Worm (Caenorhabditis elegans): Measurements from ENCODE around the gene rad-23.

The rad-23 gene

DNA sequence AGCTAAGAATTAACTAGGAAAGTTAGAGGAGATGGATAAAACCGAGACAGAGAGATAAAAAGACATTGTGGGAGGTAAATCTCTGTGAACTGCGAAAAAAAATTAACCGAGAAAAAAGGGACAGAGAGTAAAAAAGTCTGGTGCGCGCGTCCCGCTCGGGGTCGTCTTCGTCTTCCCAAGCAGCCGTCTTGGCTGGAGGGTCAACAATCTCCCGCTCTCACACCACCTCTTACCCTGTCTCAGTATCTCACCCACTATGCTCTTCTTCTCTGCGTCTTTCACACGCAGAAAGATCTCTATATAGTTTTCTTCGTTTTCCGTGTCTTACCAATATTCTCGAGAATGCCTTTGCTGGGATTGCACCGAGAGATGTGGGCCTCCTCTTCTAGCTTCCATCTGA, 19.8 kb downstream of the rad-23 start (continued):
- no peak for TF ChIP-seq mbf-1 (tag; optimal IDR thresholded peaks at IDR 0.05)
- TF ChIP-seq blmp-1 (tag; optimal IDR thresholded peaks at IDR 0.05; ENCODE audit: insufficient read depth): peak; percentile 44
- no peak for TF ChIP-seq nhr-23 (tag; optimal IDR thresholded peaks at IDR 0.05)
- TF ChIP-seq nhr-11 (tag; optimal IDR thresholded peaks at IDR 0.05): no peak
- TF ChIP-seq nhr-21 (tag; optimal IDR thresholded peaks at IDR 0.05): peak; percentile 43
- no peak for TF ChIP-seq R02D3.7 (tag; optimal IDR thresholded peaks at IDR 0.05)
- TF ChIP-seq egl-27 (tag; optimal IDR thresholded peaks at IDR 0.05): peak; percentile 41
- TF ChIP-seq peb-1 (tag; optimal IDR thresholded peaks at IDR 0.05): no peak
- no peak for TF ChIP-seq ZK546.5 (tag; optimal IDR thresholded peaks at IDR 0.05)
- no peak for TF ChIP-seq alr-1 (tag; optimal IDR thresholded peaks at IDR 0.05)
- no peak for TF ChIP-seq unc-39 (tag; optimal IDR thresholded peaks at IDR 0.05)
- TF ChIP-seq Y55F3AM.14 (GFP tag; optimal IDR thresholded peaks at IDR 0.05): no peak

DNA sequence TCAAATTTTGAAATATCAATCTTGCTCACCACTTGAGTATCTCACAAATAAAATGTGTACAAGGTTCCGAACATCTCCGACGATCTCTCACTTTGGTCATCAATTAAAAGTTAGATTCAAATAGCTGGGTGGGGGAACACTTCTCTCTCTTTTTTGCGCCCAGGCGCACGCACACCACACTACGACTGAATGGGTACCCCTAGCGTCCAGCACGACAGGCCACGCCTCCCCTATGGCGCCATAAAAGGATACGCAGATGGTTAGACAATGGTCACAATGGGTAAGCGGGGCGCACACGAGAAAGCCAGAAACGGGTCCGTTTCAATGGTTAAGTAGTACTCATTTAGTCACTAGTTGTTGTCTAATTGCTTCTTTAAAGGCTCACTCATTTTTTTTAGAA, 22.6 kb downstream of the rad-23 start:
- TF ChIP-seq F13H6.1 (tag; optimal IDR thresholded peaks at IDR 0.05): peak; percentile 35
- TF ChIP-seq nhr-12 (tag; optimal IDR thresholded peaks at IDR 0.05): no peak
- no peak for TF ChIP-seq sma-9 (GFP tag; optimal IDR thresholded peaks at IDR 0.05)
- no peak for TF ChIP-seq sma-9 (tag; optimal IDR thresholded peaks at IDR 0.05)
- no peak for TF ChIP-seq mab-5 (tag; optimal IDR thresholded peaks at IDR 0.05)
- no peak for TF ChIP-seq R02D3.7 (tag; optimal IDR thresholded peaks at IDR 0.05)
- TF ChIP-seq unc-55 (GFP tag; optimal IDR thresholded peaks at IDR 0.05): peak; percentile 21
- no peak for TF ChIP-seq alr-1 (tag; optimal IDR thresholded peaks at IDR 0.05)
- no peak for TF ChIP-seq Y55F3AM.14 (GFP tag; optimal IDR thresholded peaks at IDR 0.05)
- no peak for TF ChIP-seq ztf-11 (tag; optimal IDR thresholded peaks at IDR 0.05)
- no peak for TF ChIP-seq lin-13 (GFP tag; optimal IDR thresholded peaks at IDR 0.05)
- no peak for TF ChIP-seq nhr-6 (tag; optimal IDR thresholded peaks at IDR 0.05)
- no peak for TF ChIP-seq gmeb-1 (tag; optimal IDR thresholded peaks at IDR 0.05)
- peak; percentile 11 for TF ChIP-seq C34F6.9 (tag; optimal IDR thresholded peaks at IDR 0.05)

DNA sequence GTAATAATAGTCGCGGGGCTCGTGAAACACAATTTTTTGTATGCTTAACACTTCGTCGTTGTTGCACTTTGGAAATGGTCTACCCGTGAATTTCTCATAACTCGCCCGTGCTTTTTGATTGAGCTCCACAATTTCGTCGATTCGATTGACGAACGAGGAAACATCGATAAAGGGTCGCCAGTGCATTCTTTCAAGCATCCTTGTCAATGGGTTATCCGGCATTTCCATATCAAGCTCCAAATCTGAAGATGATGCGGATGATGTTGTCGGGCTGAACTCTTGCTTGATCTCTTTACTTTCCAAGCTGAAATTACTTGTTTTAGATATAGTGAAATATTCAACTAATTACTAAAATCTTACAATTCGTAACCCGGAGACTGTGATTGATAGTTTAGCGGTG, 24.6 kb downstream of the rad-23 start:
- TF ChIP-seq ztf-1 (GFP tag; conservative IDR thresholded peaks at IDR 0.05) (no peak), mdl-1 (tag; optimal IDR thresholded peaks at IDR 0.05) (no peak), ama-1 (optimal IDR thresholded peaks at IDR 0.05) (no peak), nhr-12 (tag; optimal IDR thresholded peaks at IDR 0.05) (no peak)

DNA sequence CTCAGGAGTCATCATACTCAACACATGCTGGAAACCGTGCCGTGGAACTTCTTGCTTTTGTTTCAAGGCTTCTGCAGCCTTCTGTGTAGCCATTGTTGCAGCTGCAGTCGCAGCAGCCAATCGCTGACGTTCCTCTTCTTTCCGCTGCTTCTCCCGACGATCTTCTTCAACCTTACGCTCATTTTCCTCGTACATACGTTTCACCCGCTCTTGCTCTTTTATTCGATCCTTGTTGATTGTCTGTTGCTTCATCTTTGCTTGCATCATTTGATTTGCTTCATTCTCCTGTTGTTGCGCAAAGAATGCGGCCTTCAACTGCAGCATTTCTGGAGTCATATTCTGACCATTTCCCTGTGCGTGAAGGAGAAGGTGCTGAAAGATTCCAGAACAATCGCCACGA, 29.9 kb downstream of the rad-23 start:
- TF ChIP-seq nhr-10 (tag; optimal IDR thresholded peaks at IDR 0.05): no peak
- no peak for TF ChIP-seq gmeb-1 (tag; optimal IDR thresholded peaks at IDR 0.05)
- no peak for TF ChIP-seq nhr-11 (tag; optimal IDR thresholded peaks at IDR 0.05)
- TF ChIP-seq nhr-6 (tag; optimal IDR thresholded peaks at IDR 0.05): no peak
- no peak for TF ChIP-seq Y55F3AM.14 (GFP tag; optimal IDR thresholded peaks at IDR 0.05)
- TF ChIP-seq lin-13 (GFP tag; optimal IDR thresholded peaks at IDR 0.05): no peak
- no peak for TF ChIP-seq ztf-1 (GFP tag; conservative IDR thresholded peaks at IDR 0.05)
- no peak for TF ChIP-seq elt-3 (tag; optimal IDR thresholded peaks at IDR 0.05)
- TF ChIP-seq unc-39 (tag; optimal IDR thresholded peaks at IDR 0.05): no peak
- TF ChIP-seq mdl-1 (tag; optimal IDR thresholded peaks at IDR 0.05): no peak
- TF ChIP-seq elt-1 (tag; optimal IDR thresholded peaks at IDR 0.05): no peak
- no peak for TF ChIP-seq sma-9 (GFP tag; optimal IDR thresholded peaks at IDR 0.05)
- TF ChIP-seq sma-9 (tag; optimal IDR thresholded peaks at IDR 0.05): no peak

DNA sequence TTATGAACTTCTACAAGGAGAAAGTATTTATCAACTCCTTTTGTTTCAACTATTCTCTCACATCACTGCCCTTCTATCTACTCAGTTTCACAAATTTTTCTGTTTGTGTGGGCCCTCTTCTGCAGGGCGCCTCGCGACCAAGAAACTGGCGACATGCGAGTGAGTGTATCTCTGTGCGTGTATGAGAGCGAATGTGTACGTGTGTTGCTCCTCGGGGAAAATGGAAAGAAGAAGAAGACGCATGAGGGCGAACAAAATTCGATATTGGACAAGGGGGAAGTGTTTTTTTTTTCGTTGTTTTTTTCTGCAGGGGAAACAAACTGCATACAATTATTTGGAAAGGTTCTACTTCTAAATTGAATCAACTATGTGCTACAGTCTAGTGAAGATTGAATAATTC, 31.0 kb downstream of the rad-23 start:
- no peak for TF ChIP-seq mab-5 (tag; optimal IDR thresholded peaks at IDR 0.05)
- TF ChIP-seq nhr-77 (tag; optimal IDR thresholded peaks at IDR 0.05): no peak
- TF ChIP-seq lin-11 (tag; optimal IDR thresholded peaks at IDR 0.05): no peak
- TF ChIP-seq Y55F3AM.14 (GFP tag; optimal IDR thresholded peaks at IDR 0.05): no peak
- peak in 1 of 2 experiments; percentile 29 for TF ChIP-seq lsy-2 (tag; optimal IDR thresholded peaks at IDR 0.05)
- TF ChIP-seq nhr-129 (tag; optimal IDR thresholded peaks at IDR 0.05): no peak
- peak; percentile 56 for TF ChIP-seq zag-1 (tag; optimal IDR thresholded peaks at IDR 0.05)
- TF ChIP-seq unc-55 (GFP tag; optimal IDR thresholded peaks at IDR 0.05): no peak
- no peak for TF ChIP-seq peb-1 (tag; optimal IDR thresholded peaks at IDR 0.05)
- no peak for TF ChIP-seq alr-1 (tag; optimal IDR thresholded peaks at IDR 0.05)
- peak; percentile 49 for TF ChIP-seq C34F6.9 (tag; optimal IDR thresholded peaks at IDR 0.05)
- no peak for TF ChIP-seq sem-4 (tag; optimal IDR thresholded peaks at IDR 0.05)
- TF ChIP-seq fos-1 (tag; optimal IDR thresholded peaks at IDR 0.05): peak; percentile 12
- no peak for TF ChIP-seq nhr-6 (tag; optimal IDR thresholded peaks at IDR 0.05)
